Fruit fly (Drosophila melanogaster): ENCODE data around the gene mRpL14.

The mRpL14 gene

DNA sequence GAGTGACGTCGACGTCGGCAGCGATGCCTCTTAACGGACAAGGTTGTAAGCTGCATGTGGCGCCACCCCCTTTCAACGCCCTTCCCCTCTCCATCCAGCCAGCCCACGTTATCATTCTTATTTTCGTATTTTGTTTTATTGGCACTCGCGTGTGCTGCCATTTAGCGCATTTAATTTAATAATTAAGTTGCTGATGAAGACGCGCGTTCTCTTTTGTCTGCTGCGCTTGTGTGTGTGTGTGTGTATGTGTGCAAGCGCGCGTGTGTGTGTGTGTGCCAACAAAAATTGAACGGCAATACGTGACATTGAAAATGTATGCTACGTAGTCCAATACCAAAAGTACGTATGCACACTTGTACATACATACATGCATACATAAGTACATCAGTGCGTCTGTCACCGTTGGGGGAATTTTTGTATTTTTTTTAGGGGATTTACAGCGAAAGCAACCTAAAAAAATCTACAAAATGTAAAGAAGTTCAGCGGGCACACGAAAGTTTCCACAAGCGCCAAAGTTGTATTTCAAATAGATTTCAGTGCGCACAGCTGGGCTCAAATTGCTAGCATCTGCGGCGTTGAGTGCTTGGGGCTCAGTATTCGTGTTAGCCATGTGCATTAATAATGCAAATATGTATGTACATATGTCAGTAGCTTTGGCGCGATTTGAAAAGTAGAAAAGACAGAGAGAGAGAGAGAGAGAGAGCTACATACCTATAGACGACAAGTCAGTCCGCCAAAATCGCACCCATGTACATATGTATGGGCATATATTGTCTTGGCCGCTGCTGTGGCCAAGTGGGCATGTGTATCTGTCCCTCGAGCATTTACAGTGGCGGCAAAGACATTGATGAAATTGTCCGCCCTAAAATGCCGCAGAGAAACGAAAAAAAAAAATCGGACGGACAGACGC is 42.6 kb downstream of the mRpL14 start:
- peak; percentile 76 for TF ChIP-seq CG32006 (GFP tag; optimal IDR thresholded peaks at IDR 0.05)
- peak; percentile 66 for TF ChIP-seq CG7368 (GFP tag; optimal IDR thresholded peaks at IDR 0.05)
- TF ChIP-seq CG6854 (GFP tag; optimal IDR thresholded peaks at IDR 0.05): no peak
- TF ChIP-seq esn (GFP tag; optimal IDR thresholded peaks at IDR 0.05): peak; percentile 74
- TF ChIP-seq OdsH (GFP tag; optimal IDR thresholded peaks at IDR 0.05): peak; percentile 62
- TF ChIP-seq CG6792 (GFP tag; optimal IDR thresholded peaks at IDR 0.05): peak; percentile 75
- peak; percentile 66 for TF ChIP-seq CG34406 (GFP tag; optimal IDR thresholded peaks at IDR 0.05)
- peak; percentile 73 for TF ChIP-seq pdm3 (GFP tag; optimal IDR thresholded peaks at IDR 0.05)
- peak; percentile 72 for TF ChIP-seq Hr4 (GFP tag; optimal IDR thresholded peaks at IDR 0.05)
- TF ChIP-seq fkh (GFP tag; optimal IDR thresholded peaks at IDR 0.05): peak; percentile 33
- TF ChIP-seq Met (GFP tag; optimal IDR thresholded peaks at IDR 0.05): peak; percentile 73
- TF ChIP-seq vri (GFP tag; optimal IDR thresholded peaks at IDR 0.05): no peak
- peak; percentile 62 for TF ChIP-seq CG1621 (tag; optimal IDR thresholded peaks at IDR 0.05)
- peak; percentile 47 for TF ChIP-seq dac (GFP tag; optimal IDR thresholded peaks at IDR 0.05)
- peak; percentile 2 for TF ChIP-seq CG16779 (tag; optimal IDR thresholded peaks at IDR 0.05)
- TF ChIP-seq CG6808 (GFP tag; optimal IDR thresholded peaks at IDR 0.05): peak; percentile 68
- peak; percentile 62 for TF ChIP-seq Lpt (GFP tag; optimal IDR thresholded peaks at IDR 0.05)
- TF ChIP-seq CG11762 (GFP tag; optimal IDR thresholded peaks at IDR 0.05; ENCODE audit: insufficient read depth): peak; percentile 57
- peak; percentile 40 for TF ChIP-seq spab (GFP tag; optimal IDR thresholded peaks at IDR 0.05)
- TF ChIP-seq Eip75B (GFP tag; optimal IDR thresholded peaks at IDR 0.05): peak; percentile 74
- peak; percentile 65 for TF ChIP-seq Ets96B (tag; optimal IDR thresholded peaks at IDR 0.05)
- peak; percentile 68 for TF ChIP-seq acj6 (GFP tag; optimal IDR thresholded peaks at IDR 0.05)
- TF ChIP-seq CG4318 (GFP tag; optimal IDR thresholded peaks at IDR 0.05): peak; percentile 65
- TF ChIP-seq CG8119 (GFP tag; IDR thresholded peaks at IDR 0.05): peak; percentile 80
- peak; percentile 73 for TF ChIP-seq net (GFP tag; optimal IDR thresholded peaks at IDR 0.05)
- TF ChIP-seq CG31627 (GFP tag; optimal IDR thresholded peaks at IDR 0.05): peak; percentile 75
- TF ChIP-seq CG11294 (GFP tag; IDR thresholded peaks at IDR 0.05): peak; percentile 51; the same call in 1 of the 2 replicates
- peak; percentile 64 for TF ChIP-seq CG10669 (GFP tag; optimal IDR thresholded peaks at IDR 0.05)
- no peak for TF ChIP-seq CG9139 (GFP tag; optimal IDR thresholded peaks at IDR 0.05)
- TF ChIP-seq svp (GFP tag): peak; percentile 90
- peak in 1 of 2 experiments; percentile 15 for TF ChIP-seq ss (GFP tag; optimal IDR thresholded peaks at IDR 0.05)
- peak; percentile 66; the same call in 1 of the 2 replicates for TF ChIP-seq Gug (GFP tag; IDR thresholded peaks at IDR 0.05)
- peak; percentile 83 for TF ChIP-seq CG15336 (GFP tag; IDR thresholded peaks at IDR 0.05)
- peak; percentile 63 for TF ChIP-seq achi (GFP tag; optimal IDR thresholded peaks at IDR 0.05)
- TF ChIP-seq CG8632 (GFP tag; optimal IDR thresholded peaks at IDR 0.05): peak; percentile 66
- peak; percentile 72 for TF ChIP-seq CG3919 (GFP tag; optimal IDR thresholded peaks at IDR 0.05)
- TF ChIP-seq fd59A (GFP tag; optimal IDR thresholded peaks at IDR 0.05): peak; percentile 62
- TF ChIP-seq lz (GFP tag; optimal IDR thresholded peaks at IDR 0.05): peak; percentile 80
- no peak for TF ChIP-seq Blimp-1 (GFP tag; optimal IDR thresholded peaks at IDR 0.05)
- TF ChIP-seq CG11902 (GFP tag; optimal IDR thresholded peaks at IDR 0.05): peak; percentile 64
- TF ChIP-seq CG8319 (GFP tag; optimal IDR thresholded peaks at IDR 0.05): peak; percentile 49
- peak; percentile 91 for TF ChIP-seq Eip78C (GFP tag)
- TF ChIP-seq Ets21C (GFP tag; optimal IDR thresholded peaks at IDR 0.05): peak; percentile 58
- peak; percentile 69 for TF ChIP-seq Sox102F (GFP tag; optimal IDR thresholded peaks at IDR 0.05)
- TF ChIP-seq Hr38 (GFP tag; optimal IDR thresholded peaks at IDR 0.05): no peak
- TF ChIP-seq salr (GFP tag; optimal IDR thresholded peaks at IDR 0.05): peak; percentile 36 to 54
- TF ChIP-seq cyc (GFP tag; optimal IDR thresholded peaks at IDR 0.05): peak; percentile 64
- peak; percentile 76 for TF ChIP-seq eg (GFP tag; IDR thresholded peaks at IDR 0.05)
- TF ChIP-seq Eip93F (GFP tag; optimal IDR thresholded peaks at IDR 0.05): no peak
- TF ChIP-seq CG6163 (GFP tag; IDR thresholded peaks at IDR 0.05): peak; percentile 80
